Worm (Caenorhabditis elegans) whole organism, mixed stage, embryonic: ENCODE data around the gene fbxb-45.
"Not testable (repeated sequence)": the region's sequence is repeated elsewhere in the genome, so short reads cannot be mapped to it uniquely, and the experiment has no call there.

Experiments used
- M03D4.4 ChIP-seq: sonication (generic microtip); optimal IDR thresholded peaks from 2 replicates; lab custom pipeline; 2017; ENCODE audit warnings: mild to moderate bottlenecking, missing genetic modification characterization, missing compliant biosample characterization
- bed-3 ChIP-seq: fragments of 200-800 bp; sonication (Bioruptor generic); optimal IDR thresholded peaks from 3 replicates; lab custom pipeline; 2018; ENCODE audit warnings: mild to moderate bottlenecking, missing genetic modification characterization, moderate library complexity, missing compliant biosample characterization
- blmp-1 ChIP-seq: fragments of 150-350 bp; optimal IDR thresholded peaks from 2 replicates; lab custom pipeline; 2014; ENCODE audit warnings: missing biosample characterization, missing genetic modification characterization
- ceh-39 ChIP-seq: fragments of 150-350 bp; optimal IDR thresholded peaks from 2 replicates; lab custom pipeline; 2014; ENCODE audit warnings: missing biosample characterization, missing genetic modification characterization
- ceh-43 ChIP-seq: fragments of 200-800 bp; sonication (Bioruptor generic); optimal IDR thresholded peaks from 2 replicates; lab custom pipeline; 2018; ENCODE audit warnings: mild to moderate bottlenecking, missing genetic modification characterization, moderate library complexity, missing compliant biosample characterization
- ceh-83 ChIP-seq: fragments of 200-800 bp; sonication (Bioruptor generic); optimal IDR thresholded peaks from 2 replicates; lab custom pipeline; 2018; ENCODE audit warnings: mild to moderate bottlenecking, missing genetic modification characterization, missing compliant biosample characterization
- ces-1 ChIP-seq: fragments of 150-350 bp; optimal IDR thresholded peaks from 2 replicates; lab custom pipeline; 2014; ENCODE audit warnings: missing biosample characterization, missing genetic modification reagents, missing genetic modification characterization
- cnd-1 ChIP-seq: fragments of 200-800 bp; sonication (Bioruptor generic); optimal IDR thresholded peaks from 2 replicates; lab custom pipeline; 2018; ENCODE audit warnings: mild to moderate bottlenecking, missing genetic modification characterization, missing compliant biosample characterization
- drap-1 ChIP-seq: fragments of 200-800 bp; sonication (Bioruptor generic); optimal IDR thresholded peaks from 3 replicates; lab custom pipeline; 2018; ENCODE audit warnings: mild to moderate bottlenecking, missing genetic modification characterization, missing compliant biosample characterization
- elt-1 ChIP-seq: sonication (generic microtip); optimal IDR thresholded peaks from 2 replicates; lab custom pipeline; 2017; ENCODE audit warnings: missing genetic modification characterization, mild to moderate bottlenecking, missing compliant biosample characterization, antibody characterized with exemption, moderate library complexity, borderline replicate concordance; ENCODE audit not compliant: insufficient read depth
- hlh-1 ChIP-seq: fragments of 150-350 bp; optimal IDR thresholded peaks from 2 replicates; lab custom pipeline; 2014; ENCODE audit warnings: missing biosample characterization, missing genetic modification reagents, missing genetic modification characterization
- lin-32 ChIP-seq: fragments of 200-800 bp; sonication (Bioruptor generic); optimal IDR thresholded peaks from 2 replicates; lab custom pipeline; 2018; ENCODE audit warnings: mild to moderate bottlenecking, missing genetic modification characterization, missing compliant biosample characterization
- lsy-2 ChIP-seq: fragments of 150-350 bp; optimal IDR thresholded peaks from 2 replicates; lab custom pipeline; 2014; ENCODE audit warnings: missing biosample characterization, missing genetic modification characterization
- mab-5 ChIP-seq: fragments of 150-350 bp; optimal IDR thresholded peaks from 2 replicates; lab custom pipeline; 2014; ENCODE audit warnings: missing biosample characterization, missing genetic modification characterization
- mls-2 ChIP-seq: sonication (generic microtip); optimal IDR thresholded peaks from 2 replicates; lab custom pipeline; 2016; ENCODE audit warnings: mild to moderate bottlenecking, missing genetic modification characterization, moderate library complexity, missing compliant biosample characterization
- nhr-237 ChIP-seq: fragments of 150-350 bp; optimal IDR thresholded peaks from 2 replicates; lab custom pipeline; 2014; ENCODE audit warnings: missing biosample characterization, missing genetic modification characterization
- nhr-28 ChIP-seq: fragments of 150-350 bp; optimal IDR thresholded peaks from 2 replicates; lab custom pipeline; 2014; ENCODE audit warnings: missing biosample characterization, missing genetic modification characterization
- nhr-76 ChIP-seq: sonication (generic microtip); optimal IDR thresholded peaks from 2 replicates; lab custom pipeline; 2017; ENCODE audit warnings: missing biosample characterization, missing genetic modification characterization
- pha-4 ChIP-seq: fragments of 150-350 bp; optimal IDR thresholded peaks from 2 replicates; lab custom pipeline; 2018; ENCODE audit warnings: missing biosample characterization, missing genetic modification reagents, missing genetic modification characterization
- sem-2 ChIP-seq: fragments of 200-800 bp; sonication (Bioruptor generic); optimal IDR thresholded peaks from 2 replicates; lab custom pipeline; 2018; ENCODE audit warnings: mild to moderate bottlenecking, missing genetic modification characterization, missing compliant biosample characterization
- snpc-4 ChIP-seq: fragments of 150-350 bp; optimal IDR thresholded peaks from 2 replicates; lab custom pipeline; 2014; ENCODE audit warnings: missing biosample characterization, missing genetic modification characterization
- sptf-1 ChIP-seq: sonication (generic microtip); optimal IDR thresholded peaks from 2 replicates; lab custom pipeline; 2017; ENCODE audit warnings: mild to moderate bottlenecking, missing genetic modification characterization, moderate library complexity, missing compliant biosample characterization
- tbx-8 ChIP-seq: fragments of 200-800 bp; sonication (Bioruptor generic); optimal IDR thresholded peaks from 2 replicates; lab custom pipeline; 2018; ENCODE audit warnings: mild to moderate bottlenecking, missing genetic modification characterization, moderate library complexity, missing compliant biosample characterization
- unc-120 ChIP-seq: sonication (generic microtip); optimal IDR thresholded peaks from 2 replicates; lab custom pipeline; 2017; ENCODE audit warnings: missing genetic modification characterization, missing compliant biosample characterization; ENCODE audit not compliant: poor library complexity, severe bottlenecking
- unc-39 ChIP-seq: fragments of 150-350 bp; optimal IDR thresholded peaks from 2 replicates; lab custom pipeline; 2014; ENCODE audit warnings: missing biosample characterization, missing genetic modification characterization
- unc-62 ChIP-seq: fragments of 150-350 bp; optimal IDR thresholded peaks from 2 replicates; lab custom pipeline; 2014; ENCODE audit warnings: missing biosample characterization, missing genetic modification reagents, missing genetic modification characterization
- zip-8 ChIP-seq: fragments of 150-350 bp; optimal IDR thresholded peaks from 2 replicates; lab custom pipeline; 2014; ENCODE audit warnings: missing biosample characterization, missing genetic modification characterization
- ztf-11 ChIP-seq: fragments of 150-350 bp; optimal IDR thresholded peaks from 2 replicates; lab custom pipeline; 2014; ENCODE audit warnings: missing biosample characterization, missing genetic modification characterization

Gene fbxb-45

ce11 chrII:1054724-1055123, 10.9 kb upstream of the fbxb-45 start, which contains the start of gene K02E7.7:
Gene K02E7.7, plus strand, starts transcription at chrII:1055024.
- not testable (repeated sequence) for TF ChIP-seq elt-1 (tag; lab: Kevin White, UChicago); tbx-8 (GFP tag; lab: Kevin White, UChicago); lin-32 (GFP tag; lab: Kevin White, UChicago)

DNA sequence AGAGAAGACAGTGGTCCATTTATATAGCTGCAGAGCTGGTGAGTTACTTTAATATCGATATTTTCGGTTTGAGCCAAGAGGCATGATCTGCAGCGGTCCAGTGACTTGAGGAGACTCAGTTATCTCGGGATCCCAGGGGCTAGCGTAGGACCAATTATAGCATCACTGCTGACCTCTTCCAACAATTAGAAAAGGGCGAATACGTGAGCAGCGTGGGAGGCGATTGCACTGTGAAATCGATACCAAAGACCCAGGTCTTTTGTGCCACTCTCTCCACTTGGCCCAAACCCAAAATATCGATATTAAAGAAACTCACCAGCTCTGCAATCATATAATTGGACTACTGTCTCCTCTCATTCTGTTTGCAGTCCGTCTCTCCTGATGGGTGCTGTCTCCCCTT, 6.0 kb upstream of the fbxb-45 start, which contains the start of gene fbxb-40:
Gene fbxb-40, minus strand, starts transcription at position 101 of the 400 bp plus-strand sequence.
- TF ChIP-seq mls-2 (tag; lab: Kevin White, UChicago) (no peak), zip-8 (tag; lab: Kevin White, UChicago) (no peak), ceh-43 (no peak), ztf-11 (tag; lab: Kevin White, UChicago) (no peak)

- TF ChIP-seq unc-120 (no peak), unc-39 (tag; lab: Kevin White, UChicago) (no peak), ces-1 (GFP tag; lab: Kevin White, UChicago) (no peak), unc-62 (GFP tag; lab: Kevin White, UChicago) (no peak)
Observed at ce11 chrII:1046937-1047336, 3.1 kb upstream of the fbxb-45 start.

- TF ChIP-seq zip-8 (tag; lab: Kevin White, UChicago) (no peak), cnd-1 (tag; lab: Kevin White, UChicago) (no peak), ceh-43 (no peak), tbx-8 (GFP tag; lab: Kevin White, UChicago) (no peak), lsy-2 (tag; lab: Kevin White, UChicago) (no peak), nhr-76 (no peak), ceh-83 (no peak), hlh-1 (no peak), snpc-4 (tag; lab: Kevin White, UChicago) (no peak), sem-2 (GFP tag; lab: Kevin White, UChicago) (no peak), bed-3 (no peak)
Observed at ce11 chrII:1045692-1046091, 1.9 kb upstream of the fbxb-45 start, which contains the start of gene str-148. Gene str-148, plus strand, starts transcription at chrII:1045992.

DNA sequence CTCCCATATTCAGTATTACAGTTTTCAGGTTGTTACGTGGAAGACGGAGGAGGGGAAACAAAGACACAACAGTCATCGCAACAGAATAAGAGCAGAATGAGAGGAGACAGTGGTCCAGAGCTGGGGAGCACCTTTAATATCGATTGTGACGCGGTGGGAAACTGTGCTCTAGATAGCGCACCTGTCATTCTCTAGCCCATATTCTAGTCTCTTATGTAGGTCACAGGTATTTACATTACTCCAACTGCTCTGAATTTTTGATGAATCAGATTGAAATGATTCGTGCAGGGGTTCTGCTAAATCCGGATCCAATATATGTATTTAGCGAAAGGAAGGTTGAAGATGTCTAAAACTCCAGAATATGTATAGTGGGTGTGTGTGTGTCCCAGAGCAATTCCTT, 1.6 kb downstream of the fbxb-45 start, which contains the start of gene fbxb-41:
Gene fbxb-41, minus strand, starts transcription at position 101 of the 400 bp plus-strand sequence.
- TF ChIP-seq ceh-39 (tag; lab: Kevin White, UChicago) (peak; percentile 53), drap-1 (GFP tag; lab: Kevin White, UChicago) (no peak), nhr-28 (tag; lab: Kevin White, UChicago) (no peak), hlh-1 (peak; percentile 4), nhr-76 (no peak), pha-4 (tag; lab: Kevin White, UChicago) (no peak), bed-3 (no peak), ceh-83 (no peak), unc-120 (no peak), M03D4.4 (tag; lab: Kevin White, UChicago) (no peak), mab-5 (tag; lab: Kevin White, UChicago) (no peak), ces-1 (GFP tag; lab: Kevin White, UChicago) (no peak), elt-1 (tag; lab: Kevin White, UChicago) (no peak), sem-2 (GFP tag; lab: Kevin White, UChicago) (no peak)

ce11 chrII:1040464-1040863, 3.4 kb downstream of the fbxb-45 start, which contains the start of gene fbxb-39:
Gene fbxb-39, minus strand, starts transcription at chrII:1040564.
- TF ChIP-seq unc-62 (GFP tag; lab: Kevin White, UChicago) (no peak), ztf-11 (tag; lab: Kevin White, UChicago) (no peak)

DNA sequence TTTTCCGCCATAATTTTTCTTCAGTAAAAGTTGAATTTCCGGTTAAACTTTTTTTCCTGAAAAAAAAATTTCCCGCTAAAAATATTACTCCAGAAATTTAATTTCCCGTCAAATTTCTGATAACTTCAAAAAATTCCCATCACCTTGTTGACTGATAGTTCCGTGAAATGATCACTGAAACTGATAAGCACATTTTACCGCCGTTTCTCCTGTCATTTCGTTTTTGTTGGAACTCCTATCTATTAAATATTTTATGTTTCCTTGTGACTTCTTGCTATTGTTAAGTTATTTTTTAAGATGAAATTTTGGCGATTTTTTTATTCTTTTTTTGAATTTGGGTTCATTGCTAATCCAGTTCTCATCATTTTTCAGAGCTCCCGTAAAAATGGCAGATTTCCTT, 15.2 kb downstream of the fbxb-45 start, which contains the start of gene math-34:
Gene math-34, plus strand, starts transcription at position 371 of the 400 bp plus-strand sequence.
- no peak for TF ChIP-seq blmp-1 (tag; lab: Kevin White, UChicago)
- no peak for TF ChIP-seq sptf-1
- no peak for TF ChIP-seq nhr-237 (tag; lab: Kevin White, UChicago)
- TF ChIP-seq bed-3 = no peak
- TF ChIP-seq drap-1 (GFP tag; lab: Kevin White, UChicago) = no peak
